Worm (Caenorhabditis elegans) whole organism, L2 larva: Measurements from ENCODE around the gene F09E5.3.
A peak's percentile ranks its signal among the peaks of the same experiment; 100 is the strongest.

Experiments used
- C34F6.9 ChIP-seq: fragments of 150-350 bp; optimal IDR thresholded peaks from 2 replicates; lab custom pipeline; 2014; ENCODE audit warnings: missing biosample characterization, missing genetic modification characterization
- F13H6.1 ChIP-seq: sonication (generic microtip); optimal IDR thresholded peaks from 2 replicates; lab custom pipeline; 2016; ENCODE audit warnings: missing genetic modification characterization, missing compliant biosample characterization
- R02D3.7 ChIP-seq: fragments of 150-350 bp; optimal IDR thresholded peaks from 2 replicates; lab custom pipeline; 2014; ENCODE audit warnings: missing biosample characterization, missing genetic modification characterization
- Y55F3AM.14 ChIP-seq: fragments of 200-800 bp; sonication (Bioruptor generic); optimal IDR thresholded peaks from 2 replicates; lab custom pipeline; 2018; ENCODE audit warnings: mild to moderate bottlenecking, missing genetic modification characterization, missing compliant biosample characterization
- ZK546.5 ChIP-seq: sonication (generic microtip); optimal IDR thresholded peaks from 2 replicates; lab custom pipeline; 2017; ENCODE audit warnings: missing biosample characterization, missing genetic modification characterization
- alr-1 ChIP-seq: fragments of 150-350 bp; optimal IDR thresholded peaks from 2 replicates; lab custom pipeline; 2014; ENCODE audit warnings: missing biosample characterization, missing genetic modification characterization
- aly-2 ChIP-seq: fragments of 150-350 bp; optimal IDR thresholded peaks from 2 replicates; lab custom pipeline; 2014; ENCODE audit warnings: missing biosample characterization, missing genetic modification characterization
- ama-1 ChIP-seq: fragments of 150-350 bp; optimal IDR thresholded peaks from 2 replicates; lab custom pipeline; 2018; ENCODE audit warnings: inconsistent platforms
- blmp-1 ChIP-seq: sonication (generic microtip); optimal IDR thresholded peaks from 2 replicates; lab custom pipeline; 2017; ENCODE audit warnings: missing genetic modification characterization, mild to moderate bottlenecking, missing compliant biosample characterization, antibody characterized with exemption, moderate library complexity; ENCODE audit not compliant: insufficient read depth
- ceh-16 ChIP-seq: fragments of 150-350 bp; optimal IDR thresholded peaks from 2 replicates; lab custom pipeline; 2014; ENCODE audit warnings: missing biosample characterization, missing genetic modification characterization
- ceh-82 ChIP-seq: fragments of 150-350 bp; optimal IDR thresholded peaks from 2 replicates; lab custom pipeline; 2014; ENCODE audit warnings: missing biosample characterization, missing genetic modification characterization
- crh-2 ChIP-seq: sonication (generic microtip); optimal IDR thresholded peaks from 2 replicates; lab custom pipeline; 2017; ENCODE audit warnings: missing biosample characterization, missing genetic modification characterization
- dmd-4 ChIP-seq: sonication (generic microtip); optimal IDR thresholded peaks from 2 replicates; lab custom pipeline; 2017; ENCODE audit warnings: missing biosample characterization, missing genetic modification characterization
- egl-27 ChIP-seq: sonication (generic microtip); optimal IDR thresholded peaks from 3 replicates; lab custom pipeline; 2017; ENCODE audit warnings: missing biosample characterization, missing genetic modification reagents, missing genetic modification characterization
- elt-1 ChIP-seq: fragments of 150-350 bp; optimal IDR thresholded peaks from 2 replicates; lab custom pipeline; 2014; ENCODE audit warnings: missing biosample characterization, missing genetic modification characterization
- elt-3 ChIP-seq: sonication (generic microtip); optimal IDR thresholded peaks from 2 replicates; lab custom pipeline; 2017; ENCODE audit warnings: missing biosample characterization, missing genetic modification characterization
- fos-1 ChIP-seq: fragments of 150-350 bp; optimal IDR thresholded peaks from 2 replicates; lab custom pipeline; 2014; ENCODE audit warnings: missing biosample characterization, missing genetic modification characterization
- gmeb-1 ChIP-seq: fragments of 150-350 bp; optimal IDR thresholded peaks from 2 replicates; lab custom pipeline; 2014; ENCODE audit warnings: missing biosample characterization, missing genetic modification characterization
- lin-11 ChIP-seq: fragments of 150-350 bp; sonication (generic microtip); optimal IDR thresholded peaks from 2 replicates; lab custom pipeline; 2014; ENCODE audit warnings: missing biosample characterization, missing genetic modification characterization, inconsistent platforms, mixed read lengths
- lin-13 ChIP-seq: fragments of 150-350 bp; optimal IDR thresholded peaks from 2 replicates; lab custom pipeline; 2014; ENCODE audit warnings: missing biosample characterization, missing genetic modification reagents, missing genetic modification characterization
- lin-39 ChIP-seq: fragments of 150-350 bp; optimal IDR thresholded peaks from 2 replicates; lab custom pipeline; 2014; ENCODE audit warnings: missing biosample characterization, missing genetic modification reagents, missing genetic modification characterization
- lsy-2 ChIP-seq, 2 experiments: fragments of 150-350 bp in 1 of 2; sonication (generic microtip) in 1 of 2; optimal IDR thresholded peaks; 2 replicates each; lab custom pipeline; 2014 to 2017; ENCODE audit warnings: missing biosample characterization in 2 of 2, missing genetic modification characterization in 2 of 2
- mab-5 ChIP-seq: fragments of 150-350 bp; optimal IDR thresholded peaks from 2 replicates; lab custom pipeline; 2014; ENCODE audit warnings: missing biosample characterization, missing genetic modification characterization
- mbf-1 ChIP-seq: sonication (generic microtip); optimal IDR thresholded peaks from 2 replicates; lab custom pipeline; 2017; ENCODE audit warnings: missing biosample characterization, missing genetic modification characterization
- mdl-1 ChIP-seq, 2 experiments: fragments of 150-350 bp in 1 of 2; sonication (generic microtip) in 1 of 2; optimal IDR thresholded peaks; 2 replicates each; lab custom pipeline; 2017; ENCODE audit warnings: missing biosample characterization in 2 of 2, missing genetic modification characterization in 2 of 2
- nhr-10 ChIP-seq: sonication (generic microtip); optimal IDR thresholded peaks from 2 replicates; lab custom pipeline; 2017; ENCODE audit warnings: missing biosample characterization, missing genetic modification characterization
- nhr-11 ChIP-seq: fragments of 150-350 bp; optimal IDR thresholded peaks from 2 replicates; lab custom pipeline; 2014; ENCODE audit warnings: missing biosample characterization, missing genetic modification characterization
- nhr-12 ChIP-seq: fragments of 150-350 bp; optimal IDR thresholded peaks from 2 replicates; lab custom pipeline; 2014; ENCODE audit warnings: missing biosample characterization, missing genetic modification characterization
- nhr-129 ChIP-seq: fragments of 150-350 bp; optimal IDR thresholded peaks from 2 replicates; lab custom pipeline; 2014; ENCODE audit warnings: missing biosample characterization, missing genetic modification characterization
- nhr-21 ChIP-seq: fragments of 150-350 bp; optimal IDR thresholded peaks from 2 replicates; lab custom pipeline; 2014; ENCODE audit warnings: missing biosample characterization, missing genetic modification characterization
- nhr-23 ChIP-seq: fragments of 150-350 bp; optimal IDR thresholded peaks from 2 replicates; lab custom pipeline; 2014; ENCODE audit warnings: missing biosample characterization, missing genetic modification reagents, missing genetic modification characterization
- nhr-237 ChIP-seq: fragments of 150-350 bp; optimal IDR thresholded peaks from 2 replicates; lab custom pipeline; 2014; ENCODE audit warnings: missing biosample characterization, missing genetic modification characterization
- nhr-25 ChIP-seq: fragments of 150-350 bp; sonication (generic microtip); optimal IDR thresholded peaks from 3 replicates; lab custom pipeline; 2014; ENCODE audit warnings: missing biosample characterization, missing genetic modification characterization
- nhr-6 ChIP-seq: fragments of 150-350 bp; optimal IDR thresholded peaks from 2 replicates; lab custom pipeline; 2014; ENCODE audit warnings: missing biosample characterization, missing genetic modification characterization
- nhr-77 ChIP-seq: fragments of 150-350 bp; optimal IDR thresholded peaks from 2 replicates; lab custom pipeline; 2014; ENCODE audit warnings: missing biosample characterization, missing genetic modification characterization
- peb-1 ChIP-seq: fragments of 150-350 bp; optimal IDR thresholded peaks from 2 replicates; lab custom pipeline; 2014; ENCODE audit warnings: missing biosample characterization, missing genetic modification characterization
- sem-4 ChIP-seq: fragments of 150-350 bp; optimal IDR thresholded peaks from 2 replicates; lab custom pipeline; 2014; ENCODE audit warnings: missing biosample characterization, missing genetic modification reagents, missing genetic modification characterization
- skn-1 ChIP-seq: sonication (generic microtip); optimal IDR thresholded peaks from 2 replicates; lab custom pipeline; 2017; ENCODE audit warnings: missing biosample characterization, missing genetic modification characterization
- sma-3 ChIP-seq: sonication (generic microtip); optimal IDR thresholded peaks from 2 replicates; lab custom pipeline; 2016; ENCODE audit warnings: missing genetic modification reagents, missing genetic modification characterization, missing compliant biosample characterization
- sma-9 ChIP-seq, 2 experiments: fragments of 150-350 bp in 1 of 2; sonication (generic microtip) in 1 of 2; optimal IDR thresholded peaks; 2 replicates each; lab custom pipeline; 2014 to 2016; ENCODE audit warnings: missing genetic modification characterization in 2 of 2, mild to moderate bottlenecking in 1 of 2, missing biosample characterization in 1 of 2, missing compliant biosample characterization in 1 of 2, missing genetic modification reagents in 1 of 2, moderate library complexity in 1 of 2
- snpc-4 ChIP-seq: fragments of 150-350 bp; optimal IDR thresholded peaks from 2 replicates; lab custom pipeline; 2014; ENCODE audit warnings: missing biosample characterization, missing genetic modification characterization
- unc-39 ChIP-seq: fragments of 150-350 bp; optimal IDR thresholded peaks from 2 replicates; lab custom pipeline; 2014; ENCODE audit warnings: missing biosample characterization, missing genetic modification characterization
- unc-55 ChIP-seq: fragments of 150-350 bp; sonication (generic microtip); optimal IDR thresholded peaks from 3 replicates; lab custom pipeline; 2014; ENCODE audit warnings: missing biosample characterization, missing genetic modification reagents, missing genetic modification characterization
- unc-62 ChIP-seq: fragments of 150-350 bp; optimal IDR thresholded peaks from 2 replicates; lab custom pipeline; 2014; ENCODE audit warnings: missing biosample characterization, missing genetic modification reagents, missing genetic modification characterization
- zag-1 ChIP-seq: fragments of 150-350 bp; optimal IDR thresholded peaks from 2 replicates; lab custom pipeline; 2014; ENCODE audit warnings: missing biosample characterization, missing genetic modification characterization
- ztf-1 ChIP-seq: fragments of 200-800 bp; sonication (Bioruptor generic); conservative IDR thresholded peaks from 2 replicates; pipeline ENCODE4 v1.3.6; 2022; ENCODE audit warnings: missing genetic modification characterization, missing compliant biosample characterization
- ztf-11 ChIP-seq: sonication (generic microtip); optimal IDR thresholded peaks from 2 replicates; lab custom pipeline; 2017; ENCODE audit warnings: missing biosample characterization, missing genetic modification characterization
- ztf-4 ChIP-seq: fragments of 150-350 bp; optimal IDR thresholded peaks from 2 replicates; lab custom pipeline; 2014; ENCODE audit warnings: missing biosample characterization, missing genetic modification characterization

The F09E5.3 gene

ce11 chrII:5355384-5355783 lies 18.4 kb upstream of the F09E5.3 start, which contains the start of gene srg-69:
Gene srg-69, plus strand, starts transcription at chrII:5355684.
- TF ChIP-seq nhr-23 (tag; lab: Kevin White, UChicago) (no peak), nhr-10 (tag; lab: Kevin White, UChicago) (no peak), unc-39 (tag; lab: Kevin White, UChicago) (no peak), sma-3 (GFP tag; lab: Kevin White, UChicago) (no peak), nhr-6 (tag; lab: Kevin White, UChicago) (no peak), nhr-12 (tag; lab: Kevin White, UChicago) (no peak), zag-1 (tag; lab: Kevin White, UChicago) (no peak), ceh-16 (tag; lab: Kevin White, UChicago) (no peak), ceh-82 (no peak), lin-39 (tag; lab: Kevin White, UChicago) (no peak), mab-5 (no peak), Y55F3AM.14 (no peak), fos-1 (tag; lab: Kevin White, UChicago) (no peak), unc-62 (GFP tag; lab: Kevin White, UChicago) (no peak), snpc-4 (tag; lab: Kevin White, UChicago) (no peak), crh-2 (tag; lab: Kevin White, UChicago) (no peak), ztf-1 (GFP tag; lab: Robert Waterston, UW) (no peak)

ce11 chrII:5358137-5358745 lies 15.6 kb upstream of the F09E5.3 start, which contains the start of the genes F09E5.11 and bmy-1:
Gene F09E5.11, minus strand, starts transcription at chrII:5358187.
Gene bmy-1, plus strand, starts transcription at chrII:5358695.
- TF ChIP-seq aly-2 (tag; lab: Kevin White, UChicago) (no peak), lin-13 (GFP tag; lab: Kevin White, UChicago) (peak; percentile 86), peb-1 (no peak), mdl-1 (tag; optimal IDR thresholded peaks at IDR 0.05; lab: Kevin White, UChicago) (peak in 1 of 2 experiments; percentile 51), nhr-129 (tag; lab: Kevin White, UChicago) (peak; percentile 80), elt-1 (tag; lab: Kevin White, UChicago) (no peak), ceh-16 (tag; lab: Kevin White, UChicago) (peak; percentile 19), fos-1 (tag; lab: Kevin White, UChicago) (peak; percentile 56), ztf-4 (peak; percentile 63), mbf-1 (tag; lab: Kevin White, UChicago) (no peak), nhr-12 (tag; lab: Kevin White, UChicago) (no peak), ama-1 (no peak), egl-27 (no peak), crh-2 (tag; lab: Kevin White, UChicago) (peak; percentile 81), alr-1 (tag; lab: Kevin White, UChicago) (no peak), dmd-4 (tag; lab: Kevin White, UChicago) (no peak), snpc-4 (tag; lab: Kevin White, UChicago) (peak; percentile 54), ZK546.5 (tag; lab: Kevin White, UChicago) (peak; percentile 29), lin-11 (tag; lab: Kevin White, UChicago) (peak; percentile 89), C34F6.9 (tag; lab: Kevin White, UChicago) (peak; percentile 84), mab-5 (peak; percentile 56), nhr-237 (tag; lab: Kevin White, UChicago) (peak; percentile 52), Y55F3AM.14 (peak; percentile 61), lin-39 (tag; lab: Kevin White, UChicago) (no peak), lsy-2 (tag; optimal IDR thresholded peaks at IDR 0.05; lab: Kevin White, UChicago) (peak; percentile 59 to 85), blmp-1 (tag; lab: Kevin White, UChicago) (peak; percentile 10), elt-3 (tag; lab: Kevin White, UChicago) (no peak), nhr-21 (tag; lab: Kevin White, UChicago) (peak; percentile 64), unc-39 (tag; lab: Kevin White, UChicago) (no peak), nhr-10 (tag; lab: Kevin White, UChicago) (no peak), gmeb-1 (tag; lab: Kevin White, UChicago) (peak; percentile 83), ceh-82 (peak; percentile 43), R02D3.7 (tag; lab: Kevin White, UChicago) (peak; percentile 87), sma-9 (GFP tag; optimal IDR thresholded peaks at IDR 0.05; lab: Kevin White, UChicago) (peak; percentile 79), sma-9 (tag; optimal IDR thresholded peaks at IDR 0.05; lab: Kevin White, UChicago) (no peak), sma-3 (GFP tag; lab: Kevin White, UChicago) (peak; percentile 83), sem-4 (peak; percentile 76), F13H6.1 (tag; lab: Kevin White, UChicago) (peak; percentile 83), nhr-25 (tag; lab: Kevin White, UChicago) (peak; percentile 53), nhr-23 (tag; lab: Kevin White, UChicago) (no peak), nhr-77 (tag; lab: Kevin White, UChicago) (no peak), unc-62 (GFP tag; lab: Kevin White, UChicago) (no peak), ztf-11 (no peak), nhr-6 (tag; lab: Kevin White, UChicago) (no peak), skn-1 (peak; percentile 41), ztf-1 (GFP tag; lab: Robert Waterston, UW) (no peak), nhr-11 (tag; lab: Kevin White, UChicago) (no peak), zag-1 (tag; lab: Kevin White, UChicago) (peak; percentile 72), unc-55 (GFP tag; lab: Kevin White, UChicago) (peak; percentile 94)
